In the genomic region with DNA sequence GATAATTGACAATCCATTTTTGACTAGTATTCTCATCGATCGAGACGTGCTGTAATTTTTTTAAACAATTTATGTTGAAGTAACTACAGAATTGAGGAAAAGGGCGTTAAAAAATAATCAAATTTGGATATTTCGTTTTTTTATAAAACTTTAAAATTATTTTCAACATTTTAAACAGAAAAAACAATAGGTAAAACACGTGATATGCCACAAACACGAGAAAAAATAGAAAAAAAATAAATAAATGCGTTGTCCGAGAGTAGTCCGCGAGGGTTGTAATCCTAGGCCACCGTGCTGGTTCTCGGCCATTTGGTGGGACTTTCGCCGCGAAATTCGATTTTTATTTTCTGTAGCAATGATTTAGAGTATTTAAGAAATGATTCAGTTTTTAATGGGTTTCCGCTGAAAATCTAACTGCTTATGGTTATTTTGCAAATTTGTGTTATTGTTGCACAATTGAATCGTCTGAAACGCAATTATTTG, we compare ENCODE assay signal across 5 worm cellular contexts.
A peak's percentile ranks its signal among the peaks of the same experiment; 100 is the strongest.
TF ChIP-seq lines count a peak whose summit lies in the region.

Gene C49A9.10, minus strand, starts transcription at position 51 of the 483 bp plus-strand sequence.

TF ChIP-seq in whole organism, L1 larva, 84 proteins besides CTCF, POLR2A, EP300 and RAD21 (continues in another document):
- TF ChIP-seq hlh-17 (GFP tag; optimal IDR thresholded peaks at IDR 0.05; lab: Kevin White, UChicago; ENCODE audit: borderline replicate concordance) (peak; percentile 74), unc-30 (tag; optimal IDR thresholded peaks at IDR 0.05; lab: Kevin White, UChicago) (no peak), fos-1 (tag; optimal IDR thresholded peaks at IDR 0.05; lab: Kevin White, UChicago) (peak; percentile 58), ceh-90 (tag; optimal IDR thresholded peaks at IDR 0.05; lab: Kevin White, UChicago) (peak; percentile 98), C04F5.9 (tag; optimal IDR thresholded peaks at IDR 0.05; lab: Kevin White, UChicago) (peak; percentile 93), nhr-76 (tag; optimal IDR thresholded peaks at IDR 0.05; lab: Kevin White, UChicago) (no peak), lin-13 (GFP tag; optimal IDR thresholded peaks at IDR 0.05; lab: Kevin White, UChicago) (peak; percentile 63), lin-15B (tag; optimal IDR thresholded peaks at IDR 0.05; lab: Kevin White, UChicago) (peak; percentile 65), pag-3 (tag; optimal IDR thresholded peaks at IDR 0.05; lab: Kevin White, UChicago; ENCODE audit: borderline replicate concordance, insufficient read depth) (no peak), skn-1 (tag; optimal IDR thresholded peaks at IDR 0.05; lab: Kevin White, UChicago) (peak; percentile 79), ceh-82 (tag; optimal IDR thresholded peaks at IDR 0.05; lab: Kevin White, UChicago) (peak; percentile 80 to 84 (median 83)), nhr-19 (GFP tag; conservative IDR thresholded peaks at IDR 0.05; lab: Robert Waterston, UW) (peak; percentile 89), hlh-4 (tag; optimal IDR thresholded peaks at IDR 0.05; lab: Kevin White, UChicago) (peak; percentile 88), mef-2 (tag; optimal IDR thresholded peaks at IDR 0.05; lab: Kevin White, UChicago) (peak; percentile 41), tbx-2 (tag; optimal IDR thresholded peaks at IDR 0.05; lab: Kevin White, UChicago) (peak; percentile 96), nhr-85 (tag; lab: Kevin White, UChicago) (peak; percentile 97)

TF ChIP-seq in whole organism, L3 larva, 47 proteins besides CTCF, POLR2A, EP300 and RAD21 (continues in another document):
- TF ChIP-seq ama-1 (optimal IDR thresholded peaks at IDR 0.05; lab: Kevin White, UChicago) (no peak), mml-1 (tag; optimal IDR thresholded peaks at IDR 0.05; lab: Kevin White, UChicago) (no peak), unc-62 (GFP tag; optimal IDR thresholded peaks at IDR 0.05; lab: Kevin White, UChicago) (no peak), R02D3.7 (tag; optimal IDR thresholded peaks at IDR 0.05; lab: Kevin White, UChicago) (no peak), ztf-4 (tag; optimal IDR thresholded peaks at IDR 0.05; lab: Kevin White, UChicago) (no peak), egl-5 (tag; optimal IDR thresholded peaks at IDR 0.05; lab: Kevin White, UChicago) (peak; percentile 13), daf-12 (tag; optimal IDR thresholded peaks at IDR 0.05; lab: Kevin White, UChicago) (no peak), fkh-10 (GFP tag; optimal IDR thresholded peaks at IDR 0.05; lab: Kevin White, UChicago) (peak; percentile 42), nhr-237 (tag; optimal IDR thresholded peaks at IDR 0.05; lab: Kevin White, UChicago) (no peak), nhr-28 (tag; optimal IDR thresholded peaks at IDR 0.05; lab: Kevin White, UChicago) (no peak), elt-3 (tag; optimal IDR thresholded peaks at IDR 0.05; lab: Kevin White, UChicago) (no peak), sea-2 (GFP tag; optimal IDR thresholded peaks at IDR 0.05; lab: Kevin White, UChicago) (no peak), ceh-82 (tag; optimal IDR thresholded peaks at IDR 0.05; lab: Kevin White, UChicago) (peak; percentile 35), ztf-11 (tag; optimal IDR thresholded peaks at IDR 0.05; lab: Kevin White, UChicago) (no peak), jun-1 (tag; optimal IDR thresholded peaks at IDR 0.05; lab: Kevin White, UChicago) (no peak), nhr-77 (tag; optimal IDR thresholded peaks at IDR 0.05; lab: Kevin White, UChicago) (no peak), skn-1 (tag; optimal IDR thresholded peaks at IDR 0.05; lab: Kevin White, UChicago) (peak; percentile 28), snpc-4 (tag; optimal IDR thresholded peaks at IDR 0.05; lab: Kevin White, UChicago) (peak; percentile 80), nhr-67 (tag; optimal IDR thresholded peaks at IDR 0.05; lab: Kevin White, UChicago) (no peak)

TF ChIP-seq in whole organism, early embryonic, 17 proteins besides CTCF, POLR2A, EP300 and RAD21:
- TF ChIP-seq ceh-36 (tag; optimal IDR thresholded peaks at IDR 0.05; lab: Kevin White, UChicago) (no peak), hnd-1 (tag; optimal IDR thresholded peaks at IDR 0.05; lab: Kevin White, UChicago) (no peak), hmbx-1 (tag; optimal IDR thresholded peaks at IDR 0.05; lab: Kevin White, UChicago) (no peak), F13C5.2 (tag; optimal IDR thresholded peaks at IDR 0.05; lab: Kevin White, UChicago) (peak; percentile 35), ama-1 (optimal IDR thresholded peaks at IDR 0.05; lab: Kevin White, UChicago) (no peak), tbx-37 (GFP tag; conservative IDR thresholded peaks at IDR 0.05; lab: Robert Waterston, UW) (peak; percentile 90), aly-1 (tag; optimal IDR thresholded peaks at IDR 0.05; lab: Kevin White, UChicago) (no peak), tra-4 (tag; optimal IDR thresholded peaks at IDR 0.05; lab: Kevin White, UChicago) (no peak), scrt-1 (GFP tag; IDR thresholded peaks at IDR 0.05; lab: Robert Waterston, UW) (0 out of 2 replicates have a peak, but pooled peaks have one; percentile 23), B0310.2 (tag; optimal IDR thresholded peaks at IDR 0.05; lab: Kevin White, UChicago) (no peak), ets-7 (tag; optimal IDR thresholded peaks at IDR 0.05; lab: Kevin White, UChicago) (no peak), pes-1 (GFP tag; IDR thresholded peaks at IDR 0.05; lab: Robert Waterston, UW) (peak; percentile 74; the same call in 1 of the 2 replicates), tbx-11 (GFP tag; IDR thresholded peaks at IDR 0.05; lab: Robert Waterston, UW) (no peak), sea-1 (GFP tag; conservative IDR thresholded peaks at IDR 0.05; lab: Robert Waterston, UW) (no peak), hmg-4 (GFP tag; optimal IDR thresholded peaks at IDR 0.05; lab: Kevin White, UChicago) (no peak), ceh-13 (GFP tag; optimal IDR thresholded peaks at IDR 0.05; lab: Kevin White, UChicago) (no peak), flt-1 (GFP tag; IDR thresholded peaks at IDR 0.05; lab: Robert Waterston, UW) (peak; percentile 10; the same call in 1 of the 2 replicates)

TF ChIP-seq in whole organism, midembryonic, 9 proteins besides CTCF, POLR2A, EP300 and RAD21:
- TF ChIP-seq med-1 (GFP tag; optimal IDR thresholded peaks at IDR 0.05; lab: Kevin White, UChicago; ENCODE audit: insufficient read depth) (no peak), ztf-29 (GFP tag; IDR thresholded peaks at IDR 0.05; lab: Robert Waterston, UW) (no peak), ref-1 (GFP tag; conservative IDR thresholded peaks at IDR 0.05; lab: Robert Waterston, UW) (no peak), ztf-23 (GFP tag; IDR thresholded peaks at IDR 0.05; lab: Robert Waterston, UW) (peak; percentile 77), cog-1 (tag; optimal IDR thresholded peaks at IDR 0.05; lab: Kevin White, UChicago) (peak; percentile 20), klf-2 (GFP tag; conservative IDR thresholded peaks at IDR 0.05; lab: Robert Waterston, UW) (peak; percentile 73), T22C8.4 (GFP tag; IDR thresholded peaks at IDR 0.05; lab: Robert Waterston, UW) (no peak), flt-1 (GFP tag; IDR thresholded peaks at IDR 0.05; lab: Robert Waterston, UW) (peak; percentile 85), tab-1 (GFP tag; IDR thresholded peaks at IDR 0.05; lab: Robert Waterston, UW) (no peak)

TF ChIP-seq in whole organism, young adult, 124 proteins besides CTCF, POLR2A, EP300 and RAD21 (continues in another document):
- 0 out of 2 replicates have a peak, but pooled peaks have one; percentile 37 for TF ChIP-seq ceh-91 (GFP tag; IDR thresholded peaks at IDR 0.05; lab: Robert Waterston, UW)
- peak; percentile 83 for TF ChIP-seq bed-2 (GFP tag; IDR thresholded peaks at IDR 0.05; lab: Robert Waterston, UW)
- TF ChIP-seq cebp-2 (GFP tag; IDR thresholded peaks at IDR 0.05; lab: Robert Waterston, UW): 0 out of 2 replicates have a peak, but pooled peaks have one; percentile 74
- TF ChIP-seq egl-44 (GFP tag; IDR thresholded peaks at IDR 0.05; lab: Robert Waterston, UW): no peak
- peak; percentile 27 for TF ChIP-seq B0035.1 (tag; optimal IDR thresholded peaks at IDR 0.05; lab: Kevin White, UChicago)
- peak; percentile 48 for TF ChIP-seq F57C9.4 (tag; optimal IDR thresholded peaks at IDR 0.05; lab: Kevin White, UChicago)
- TF ChIP-seq nhr-179 (tag; optimal IDR thresholded peaks at IDR 0.05; lab: Kevin White, UChicago): no peak
- peak; percentile 69 for TF ChIP-seq K12H6.12 (tag; optimal IDR thresholded peaks at IDR 0.05; lab: Kevin White, UChicago)
- no peak for TF ChIP-seq repo-1 (tag; optimal IDR thresholded peaks at IDR 0.05; lab: Kevin White, UChicago)
- TF ChIP-seq ekl-4 (GFP tag; IDR thresholded peaks at IDR 0.05; lab: Robert Waterston, UW): peak; percentile 58; the same call in 1 of the 2 replicates
- TF ChIP-seq C17E4.6 (GFP tag; IDR thresholded peaks at IDR 0.05; lab: Robert Waterston, UW): no peak
- TF ChIP-seq D2030.7 (GFP tag; IDR thresholded peaks at IDR 0.05; lab: Robert Waterston, UW): peak; percentile 45; the same call in 1 of the 2 replicates
- TF ChIP-seq lsl-1 (GFP tag; optimal IDR thresholded peaks at IDR 0.05; lab: Kevin White, UChicago): peak; percentile 47
- TF ChIP-seq hrde-1 (tag; optimal IDR thresholded peaks at IDR 0.05; lab: Kevin White, UChicago; ENCODE audit: borderline replicate concordance): peak; percentile 40
- peak; percentile 66 for TF ChIP-seq tbp1 (GFP tag; optimal IDR thresholded peaks at IDR 0.05; lab: Kevin White, UChicago)
- TF ChIP-seq let-607 (tag; optimal IDR thresholded peaks at IDR 0.05; lab: Kevin White, UChicago): peak in 1 of 2 experiments; percentile 70
- no peak for TF ChIP-seq zim-3 (tag; optimal IDR thresholded peaks at IDR 0.05; lab: Kevin White, UChicago)
- no peak for TF ChIP-seq snpc-1.3 (tag; optimal IDR thresholded peaks at IDR 0.05; lab: Kevin White, UChicago; ENCODE audit: insufficient read depth)
- TF ChIP-seq die-1 (tag; optimal IDR thresholded peaks at IDR 0.05; lab: Kevin White, UChicago): no peak
- TF ChIP-seq lin-26 (GFP tag; IDR thresholded peaks at IDR 0.05; lab: Robert Waterston, UW): no peak
- no peak for TF ChIP-seq F52B5.7 (tag; optimal IDR thresholded peaks at IDR 0.05; lab: Kevin White, UChicago)
- peak; percentile 82 for TF ChIP-seq dpl-1 (GFP tag; optimal IDR thresholded peaks at IDR 0.05; lab: Kevin White, UChicago)
- no peak for TF ChIP-seq ztf-18 (tag; optimal IDR thresholded peaks at IDR 0.05; lab: Kevin White, UChicago)
- no peak for TF ChIP-seq tbx-9 (tag; optimal IDR thresholded peaks at IDR 0.05; lab: Kevin White, UChicago; ENCODE audit: borderline replicate concordance)
- 0 out of 2 replicates have a peak, but pooled peaks have one; percentile 9 for TF ChIP-seq cebp-1 (GFP tag; IDR thresholded peaks at IDR 0.05; lab: Robert Waterston, UW)
- no peak for TF ChIP-seq cebp-1 (tag; optimal IDR thresholded peaks at IDR 0.05; lab: Kevin White, UChicago)
- TF ChIP-seq athp-1 (tag; optimal IDR thresholded peaks at IDR 0.05; lab: Kevin White, UChicago): peak; percentile 70
- TF ChIP-seq efl-1 (GFP tag; optimal IDR thresholded peaks at IDR 0.05; lab: Kevin White, UChicago): peak; percentile 77
- TF ChIP-seq attf-5 (GFP tag; optimal IDR thresholded peaks at IDR 0.05; lab: Kevin White, UChicago): peak; percentile 49
- TF ChIP-seq nhr-90 (tag; optimal IDR thresholded peaks at IDR 0.05; lab: Kevin White, UChicago): no peak
- TF ChIP-seq let-526 (GFP tag; IDR thresholded peaks at IDR 0.05; lab: Robert Waterston, UW): peak; percentile 89
- no peak for TF ChIP-seq bed-1 (GFP tag; IDR thresholded peaks at IDR 0.05; lab: Robert Waterston, UW)

Comparison
In these comparisons a context has a peak if more than half of its experiments do, and no peak if none do; other contexts are left out.
1. Of the 8 proteins assayed by ChIP-seq in both whole organism, young adult and whole organism, L1 larva: peak only in whole organism, young adult: none; only in whole organism, L1 larva: nhr-90; in both: dpl-1, efl-1, lin-35, snpc-4 and unc-130; in neither: 2.